Worm (Caenorhabditis elegans) whole organism, early embryonic: ENCODE results near the gene W03B1.5.

Experiments used
- B0310.2 ChIP-seq: sonication (generic microtip); optimal IDR thresholded peaks from 2 replicates; lab custom pipeline; 2016; ENCODE audit warnings: mild to moderate bottlenecking, missing genetic modification characterization, missing compliant biosample characterization
- F13C5.2 ChIP-seq: sonication (generic microtip); optimal IDR thresholded peaks from 2 replicates; lab custom pipeline; 2017; ENCODE audit warnings: mild to moderate bottlenecking, missing genetic modification characterization, inconsistent platforms, missing compliant biosample characterization
- aly-1 ChIP-seq: sonication (generic microtip); optimal IDR thresholded peaks from 2 replicates; lab custom pipeline; 2016; ENCODE audit warnings: missing genetic modification characterization, missing compliant biosample characterization
- ama-1 ChIP-seq: fragments of 150-350 bp; optimal IDR thresholded peaks from 2 replicates; lab custom pipeline; 2014
- ets-7 ChIP-seq: sonication (generic microtip); optimal IDR thresholded peaks from 2 replicates; lab custom pipeline; 2016; ENCODE audit warnings: missing genotype, missing genetic modification characterization, missing compliant biosample characterization
- flt-1 ChIP-seq: fragments of 200-800 bp; sonication (Bioruptor generic); IDR thresholded peaks from 2 replicates; pipeline ENCODE4 v1.3.6; 2022; ENCODE audit warnings: missing genetic modification characterization, missing compliant biosample characterization
- pes-1 ChIP-seq: fragments of 200-800 bp; sonication (Bioruptor generic); IDR thresholded peaks from 2 replicates; pipeline ENCODE4 v1.3.6; 2022; ENCODE audit warnings: missing genetic modification reagents, missing genetic modification characterization, missing compliant biosample characterization
- sea-1 ChIP-seq: fragments of 200-800 bp; sonication (Bioruptor generic); conservative IDR thresholded peaks from 2 replicates; pipeline ENCODE4 v1.3.6; 2022; ENCODE audit warnings: missing genetic modification characterization, missing compliant biosample characterization
- tbx-37 ChIP-seq: fragments of 200-800 bp; sonication (Bioruptor generic); conservative IDR thresholded peaks from 2 replicates; pipeline ENCODE4 v1.3.6; 2022; ENCODE audit warnings: missing genetic modification reagents, missing genetic modification characterization, missing compliant biosample characterization

- TF ChIP-seq flt-1 (no peak), sea-1 (GFP tag; lab: Robert Waterston, UW) (no peak), ama-1 (no peak), aly-1 (tag; lab: Kevin White, UChicago) (no peak), ets-7 (no peak), B0310.2 (no peak), pes-1 (GFP tag; lab: Robert Waterston, UW) (no peak), F13C5.2 (no peak), tbx-37 (GFP tag; lab: Robert Waterston, UW) (no peak)
These were observed 30.2 kb upstream of the W03B1.5 start for ce11 chrIV:4318056-4318455.
